Worm (Caenorhabditis elegans) whole organism, L1 larva: Measurements from ENCODE around the gene ccdc-149.
A peak's percentile ranks its signal among the peaks of the same experiment; 100 is the strongest.

ENCODE experiments used
- C04F5.9 ChIP-seq: sonication (generic microtip); optimal IDR thresholded peaks from 2 replicates; lab custom pipeline; 2016; ENCODE audit warnings: missing genetic modification characterization, missing compliant biosample characterization
- F16B12.6 ChIP-seq: fragments of 150-350 bp; optimal IDR thresholded peaks from 2 replicates; lab custom pipeline; 2014; ENCODE audit warnings: missing biosample characterization, missing genetic modification characterization
- aha-1 ChIP-seq: fragments of 150-350 bp; optimal IDR thresholded peaks from 2 replicates; lab custom pipeline; 2014; ENCODE audit warnings: missing biosample characterization, missing genetic modification characterization
- alr-1 ChIP-seq: fragments of 200-800 bp; sonication (Bioruptor generic); optimal IDR thresholded peaks from 2 replicates; lab custom pipeline; 2018; ENCODE audit warnings: borderline replicate concordance, mild to moderate bottlenecking, missing genetic modification characterization, missing compliant biosample characterization
- aly-2 ChIP-seq: fragments of 150-350 bp; optimal IDR thresholded peaks from 2 replicates; lab custom pipeline; 2014; ENCODE audit warnings: missing biosample characterization, missing genetic modification characterization
- ama-1 ChIP-seq: fragments of 150-350 bp; optimal IDR thresholded peaks from 2 replicates; lab custom pipeline; 2014
- ceh-63 ChIP-seq: fragments of 200-800 bp; sonication (Bioruptor generic); optimal IDR thresholded peaks from 2 replicates; lab custom pipeline; 2018; ENCODE audit warnings: mild to moderate bottlenecking, missing genetic modification characterization, missing compliant biosample characterization
- ceh-8 ChIP-seq: fragments of 200-800 bp; sonication (Bioruptor generic); optimal IDR thresholded peaks from 2 replicates; lab custom pipeline; 2018; ENCODE audit warnings: mild to moderate bottlenecking, missing genetic modification characterization, moderate library complexity, missing compliant biosample characterization
- ceh-88 ChIP-seq: fragments of 200-800 bp; sonication (Bioruptor generic); IDR thresholded peaks from 2 replicates; pipeline ENCODE4 v1.3.6; 2022; ENCODE audit warnings: missing genetic modification characterization, missing compliant biosample characterization
- ces-1 ChIP-seq: fragments of 150-350 bp; optimal IDR thresholded peaks from 2 replicates; lab custom pipeline; 2014; ENCODE audit warnings: missing biosample characterization, missing genetic modification reagents, missing genetic modification characterization
- dpl-1 ChIP-seq, 3 experiments: fragments of 150-350 bp in 2 of 3; sonication (generic microtip) in 1 of 3; optimal IDR thresholded peaks; 2 replicates each; lab custom pipeline; 2014 to 2017; ENCODE audit warnings: missing biosample characterization in 3 of 3, missing genetic modification characterization in 3 of 3, missing genetic modification reagents in 3 of 3
- efl-1 ChIP-seq, 4 experiments: fragments of 150-350 bp; optimal IDR thresholded peaks in 3 of 4; peaks in 1 of 4; 1 replicate in 1 of 4; 2 replicates in 3 of 4; lab custom pipeline; 2014; ENCODE audit warnings: missing biosample characterization in 2 of 4, missing genetic modification characterization in 2 of 4, missing genetic modification reagents in 2 of 4
- egl-27 ChIP-seq, 2 experiments: fragments of 150-350 bp in 1 of 2; sonication (generic microtip); optimal IDR thresholded peaks; 3 replicates each; lab custom pipeline; 2017 to 2018; ENCODE audit warnings: missing biosample characterization in 2 of 2, missing genetic modification characterization in 2 of 2, missing genetic modification reagents in 2 of 2
- elt-3 ChIP-seq, 6 experiments: fragments of 150-350 bp in 1 of 6; sonication (generic microtip); optimal IDR thresholded peaks; 2 replicates each; lab custom pipeline; 2017 to 2018; ENCODE audit warnings: missing biosample characterization in 6 of 6, missing genetic modification characterization in 6 of 6, inconsistent platforms in 1 of 6
- ets-5 ChIP-seq: fragments of 200-800 bp; sonication (Bioruptor generic); IDR thresholded peaks from 2 replicates; pipeline ENCODE4 v1.3.6; 2022; ENCODE audit warnings: missing genetic modification characterization, missing compliant biosample characterization
- fkh-10 ChIP-seq: sonication (generic microtip); optimal IDR thresholded peaks from 2 replicates; lab custom pipeline; 2017; ENCODE audit warnings: missing biosample characterization, missing genetic modification reagents, missing genetic modification characterization
- fkh-4 ChIP-seq: sonication (generic microtip); optimal IDR thresholded peaks from 2 replicates; lab custom pipeline; 2016; ENCODE audit warnings: missing compliant biosample characterization, missing genetic modification characterization, borderline replicate concordance
- fkh-8 ChIP-seq: sonication (generic microtip); optimal IDR thresholded peaks from 2 replicates; lab custom pipeline; 2016; ENCODE audit warnings: mild to moderate bottlenecking, missing genetic modification characterization, missing compliant biosample characterization
- fos-1 ChIP-seq: fragments of 150-350 bp; optimal IDR thresholded peaks from 2 replicates; lab custom pipeline; 2014; ENCODE audit warnings: missing biosample characterization, missing genetic modification characterization
- hlh-17 ChIP-seq: fragments of 200-800 bp; sonication (Bioruptor generic); optimal IDR thresholded peaks from 2 replicates; lab custom pipeline; 2018; ENCODE audit warnings: missing genetic modification characterization, mild to moderate bottlenecking, missing compliant biosample characterization, moderate library complexity, borderline replicate concordance
- isw-1 ChIP-seq: fragments of 200-800 bp; sonication (Bioruptor generic); IDR thresholded peaks from 2 replicates; pipeline ENCODE4 v1.3.6; 2022; ENCODE audit warnings: missing genetic modification characterization, missing compliant biosample characterization
- jun-1 ChIP-seq: fragments of 150-350 bp; optimal IDR thresholded peaks from 2 replicates; lab custom pipeline; 2014; ENCODE audit warnings: missing biosample characterization, missing genetic modification reagents, missing genetic modification characterization
- lin-13 ChIP-seq: fragments of 150-350 bp; optimal IDR thresholded peaks from 2 replicates; lab custom pipeline; 2014; ENCODE audit warnings: missing biosample characterization, missing genetic modification reagents, missing genetic modification characterization
- lin-15B ChIP-seq: fragments of 150-350 bp; sonication (generic microtip); optimal IDR thresholded peaks from 3 replicates; lab custom pipeline; 2014; ENCODE audit warnings: missing biosample characterization, missing genetic modification characterization
- lin-35 ChIP-seq, 2 experiments: fragments of 150-350 bp; optimal IDR thresholded peaks; 2 replicates each; lab custom pipeline; 2014; ENCODE audit warnings: missing biosample characterization in 2 of 2, missing genetic modification characterization in 2 of 2, missing genetic modification reagents in 2 of 2
- lir-3 ChIP-seq: sonication (generic microtip); optimal IDR thresholded peaks from 2 replicates; lab custom pipeline; 2016; ENCODE audit warnings: mild to moderate bottlenecking, missing genetic modification characterization, moderate library complexity, missing compliant biosample characterization; ENCODE audit not compliant: poor library complexity
- mab-9 ChIP-seq: fragments of 200-800 bp; sonication (Bioruptor generic); IDR thresholded peaks from 2 replicates; pipeline ENCODE4 v1.3.6; 2022; ENCODE audit warnings: missing genetic modification reagents, missing genetic modification characterization, missing compliant biosample characterization
- mef-2 ChIP-seq: fragments of 150-350 bp; optimal IDR thresholded peaks from 2 replicates; lab custom pipeline; 2014; ENCODE audit warnings: missing biosample characterization, missing genetic modification characterization
- mep-1 ChIP-seq: fragments of 150-350 bp; optimal IDR thresholded peaks from 2 replicates; lab custom pipeline; 2014; ENCODE audit warnings: missing biosample characterization, missing genetic modification characterization
- nhr-11 ChIP-seq: fragments of 150-350 bp; optimal IDR thresholded peaks from 2 replicates; lab custom pipeline; 2014; ENCODE audit warnings: missing biosample characterization, missing genetic modification characterization
- nhr-20 ChIP-seq: sonication (generic microtip); optimal IDR thresholded peaks from 2 replicates; lab custom pipeline; 2016; ENCODE audit warnings: mild to moderate bottlenecking, missing genetic modification characterization, missing compliant biosample characterization
- nhr-237 ChIP-seq: fragments of 150-350 bp; optimal IDR thresholded peaks from 2 replicates; lab custom pipeline; 2014; ENCODE audit warnings: missing biosample characterization, missing genetic modification characterization
- nhr-28 ChIP-seq: fragments of 150-350 bp; optimal IDR thresholded peaks from 2 replicates; lab custom pipeline; 2014; ENCODE audit warnings: missing biosample characterization, missing genetic modification characterization
- nhr-47 ChIP-seq: sonication (generic microtip); optimal IDR thresholded peaks from 2 replicates; lab custom pipeline; 2016; ENCODE audit warnings: mild to moderate bottlenecking, missing genetic modification characterization, moderate library complexity, missing compliant biosample characterization
- nhr-71 ChIP-seq: sonication (generic microtip); optimal IDR thresholded peaks from 2 replicates; lab custom pipeline; 2016; ENCODE audit warnings: mild to moderate bottlenecking, missing genetic modification characterization, moderate library complexity, missing compliant biosample characterization
- nhr-77 ChIP-seq: fragments of 150-350 bp; optimal IDR thresholded peaks from 2 replicates; lab custom pipeline; 2014; ENCODE audit warnings: missing biosample characterization, missing genetic modification characterization
- nhr-90 ChIP-seq: sonication (generic microtip); optimal IDR thresholded peaks from 2 replicates; lab custom pipeline; 2016; ENCODE audit warnings: mild to moderate bottlenecking, missing genetic modification characterization, missing compliant biosample characterization; ENCODE audit not compliant: poor library complexity
- pag-3 ChIP-seq: sonication (generic microtip); optimal IDR thresholded peaks from 2 replicates; lab custom pipeline; 2017; ENCODE audit warnings: missing genetic modification characterization, mild to moderate bottlenecking, missing compliant biosample characterization, antibody characterized with exemption, borderline replicate concordance; ENCODE audit not compliant: insufficient read depth
- pax-3 ChIP-seq: fragments of 200-800 bp; sonication (Bioruptor generic); optimal IDR thresholded peaks from 2 replicates; lab custom pipeline; 2018; ENCODE audit warnings: mild to moderate bottlenecking, missing genetic modification characterization, moderate library complexity, missing compliant biosample characterization
- pqm-1 ChIP-seq: sonication (generic microtip); optimal IDR thresholded peaks from 3 replicates; lab custom pipeline; 2017; ENCODE audit warnings: missing biosample characterization, missing genetic modification characterization
- skn-1 ChIP-seq: fragments of 150-350 bp; optimal IDR thresholded peaks from 2 replicates; lab custom pipeline; 2014; ENCODE audit warnings: missing biosample characterization, missing genetic modification characterization
- snpc-4 ChIP-seq: fragments of 150-350 bp; optimal IDR thresholded peaks from 2 replicates; lab custom pipeline; 2014; ENCODE audit warnings: missing biosample characterization, missing genetic modification characterization
- snu-23 ChIP-seq: sonication (generic microtip); optimal IDR thresholded peaks from 2 replicates; lab custom pipeline; 2016; ENCODE audit warnings: missing genetic modification characterization, missing compliant biosample characterization
- sup-37 ChIP-seq: fragments of 200-800 bp; sonication (Bioruptor generic); optimal IDR thresholded peaks from 2 replicates; lab custom pipeline; 2018; ENCODE audit warnings: mild to moderate bottlenecking, missing genetic modification characterization, missing compliant biosample characterization
- swsn-7 ChIP-seq: sonication (generic microtip); optimal IDR thresholded peaks from 2 replicates; lab custom pipeline; 2016; ENCODE audit warnings: missing genetic modification characterization, missing compliant biosample characterization
- tbx-2 ChIP-seq: sonication (generic microtip); optimal IDR thresholded peaks from 2 replicates; lab custom pipeline; 2016; ENCODE audit warnings: missing genetic modification characterization, missing compliant biosample characterization
- tlp-1 ChIP-seq: fragments of 150-350 bp; optimal IDR thresholded peaks from 2 replicates; lab custom pipeline; 2014; ENCODE audit warnings: missing biosample characterization, missing genetic modification characterization
- unc-30 ChIP-seq: sonication (generic microtip); optimal IDR thresholded peaks from 2 replicates; lab custom pipeline; 2017; ENCODE audit warnings: missing biosample characterization, missing genetic modification characterization
- unc-86 ChIP-seq: sonication (generic microtip); optimal IDR thresholded peaks from 2 replicates; lab custom pipeline; 2016; ENCODE audit warnings: missing genetic modification characterization, missing compliant biosample characterization
- unc-98 ChIP-seq: fragments of 200-800 bp; sonication (Bioruptor generic); IDR thresholded peaks from 2 replicates; pipeline ENCODE4 v1.3.6; 2022; ENCODE audit warnings: missing genetic modification characterization, missing compliant biosample characterization
- vab-15 ChIP-seq: sonication (generic microtip); optimal IDR thresholded peaks from 2 replicates; lab custom pipeline; 2017; ENCODE audit warnings: missing genotype, mild to moderate bottlenecking, missing genetic modification characterization, missing compliant biosample characterization

The ccdc-149 gene

ce11 chrX:11546445-11547275, 35.4 kb upstream of the ccdc-149 start, which contains the start of gene selt-1.1 (continued):
- TF ChIP-seq alr-1 (tag; lab: Kevin White, UChicago) (no peak), sup-37 (no peak), aly-2 (tag; lab: Kevin White, UChicago) (no peak), swsn-7 (tag; lab: Kevin White, UChicago) (peak; percentile 55), nhr-90 (tag; lab: Kevin White, UChicago) (peak; percentile 62), lir-3 (tag; lab: Kevin White, UChicago) (no peak), egl-27 (tag; optimal IDR thresholded peaks at IDR 0.05; lab: Kevin White, UChicago) (no peak), fkh-10 (GFP tag; lab: Kevin White, UChicago) (no peak), nhr-77 (tag; lab: Kevin White, UChicago) (no peak), jun-1 (tag; lab: Kevin White, UChicago) (peak; percentile 46), F16B12.6 (tag; lab: Kevin White, UChicago) (no peak), fkh-8 (tag; lab: Kevin White, UChicago) (peak; percentile 0), fkh-4 (no peak), pag-3 (tag; lab: Kevin White, UChicago) (no peak), snpc-4 (tag; lab: Kevin White, UChicago) (no peak), ceh-63 (GFP tag; lab: Kevin White, UChicago) (no peak), isw-1 (no peak), unc-30 (tag; lab: Kevin White, UChicago) (no peak), unc-86 (peak; percentile 31), nhr-47 (tag; lab: Kevin White, UChicago) (peak; percentile 52), ces-1 (GFP tag; lab: Kevin White, UChicago) (no peak), pqm-1 (tag; lab: Kevin White, UChicago) (no peak), hlh-17 (no peak), nhr-71 (tag; lab: Kevin White, UChicago) (peak; percentile 61), ceh-88 (GFP tag; lab: Robert Waterston, UW) (no peak), nhr-20 (peak; percentile 58), nhr-11 (tag; lab: Kevin White, UChicago) (no peak), nhr-237 (tag; lab: Kevin White, UChicago) (no peak), lin-35 (GFP tag; optimal IDR thresholded peaks at IDR 0.05; lab: Kevin White, UChicago) (peak; percentile 15 to 51), nhr-28 (no peak), dpl-1 (GFP tag; optimal IDR thresholded peaks at IDR 0.05; lab: Kevin White, UChicago) (no peak), pax-3 (tag; lab: Kevin White, UChicago) (no peak), efl-1 (optimal IDR thresholded peaks at IDR 0.05; lab: Kevin White, UChicago) (peak in 1 of 2 experiments; percentile 35), efl-1 (GFP tag; optimal IDR thresholded peaks at IDR 0.05 in 1 of 2; lab: Kevin White, UChicago) (no peak), ama-1 (no peak), skn-1 (tag; lab: Kevin White, UChicago) (no peak), aha-1 (no peak), elt-3 (tag; optimal IDR thresholded peaks at IDR 0.05; lab: Kevin White, UChicago) (peak in 1 of 6 experiments; percentile 32), vab-15 (tag; lab: Kevin White, UChicago) (no peak), ets-5 (GFP tag; lab: Robert Waterston, UW) (no peak), lin-13 (GFP tag; lab: Kevin White, UChicago) (no peak), tbx-2 (tag; lab: Kevin White, UChicago) (peak; percentile 46), lin-15B (tag; lab: Kevin White, UChicago) (no peak), mef-2 (tag; lab: Kevin White, UChicago) (no peak), ceh-8 (GFP tag; lab: Kevin White, UChicago) (no peak), mab-9 (no peak), snu-23 (GFP tag; lab: Kevin White, UChicago) (peak; percentile 63), unc-98 (GFP tag; lab: Robert Waterston, UW) (no peak), mep-1 (tag; lab: Kevin White, UChicago) (peak; percentile 76), fos-1 (no peak), tlp-1 (no peak), C04F5.9 (tag; lab: Kevin White, UChicago) (no peak)
